Worm (Caenorhabditis elegans) whole organism, late embryonic: ENCODE results near the gene C25H3.16.

Experiments
- C08G9.2 ChIP-seq: sonication (generic microtip); optimal IDR thresholded peaks from 2 replicates; lab custom pipeline; 2016; ENCODE audit warnings: mild to moderate bottlenecking, missing genetic modification characterization, moderate library complexity, missing compliant biosample characterization
- C38D4.7 ChIP-seq: fragments of 200-800 bp; sonication (Bioruptor generic); optimal IDR thresholded peaks from 2 replicates; lab custom pipeline; 2018; ENCODE audit warnings: mild to moderate bottlenecking, missing genetic modification characterization, moderate library complexity, missing compliant biosample characterization
- K02D7.2 ChIP-seq: sonication (generic microtip); optimal IDR thresholded peaks from 2 replicates; lab custom pipeline; 2017; ENCODE audit warnings: mild to moderate bottlenecking, missing genetic modification characterization, missing compliant biosample characterization
- K09A11.1 ChIP-seq: sonication (generic microtip); optimal IDR thresholded peaks from 2 replicates; lab custom pipeline; 2017; ENCODE audit warnings: antibody characterized with exemption, mild to moderate bottlenecking, missing genetic modification characterization, missing compliant biosample characterization; ENCODE audit not compliant: insufficient read depth
- T23F11.4 ChIP-seq: fragments of 200-800 bp; sonication (Bioruptor generic); optimal IDR thresholded peaks from 2 replicates; lab custom pipeline; 2018; ENCODE audit warnings: mild to moderate bottlenecking, missing genetic modification characterization, missing compliant biosample characterization
- ceh-14 ChIP-seq: sonication (generic microtip); optimal IDR thresholded peaks from 2 replicates; lab custom pipeline; 2016; ENCODE audit warnings: missing genotype, missing genetic modification characterization, missing compliant biosample characterization
- ceh-19 ChIP-seq: fragments of 200-800 bp; sonication (Bioruptor generic); optimal IDR thresholded peaks from 2 replicates; lab custom pipeline; 2018; ENCODE audit warnings: mild to moderate bottlenecking, missing genetic modification characterization, missing compliant biosample characterization
- ceh-22 ChIP-seq: sonication (generic microtip); optimal IDR thresholded peaks from 2 replicates; lab custom pipeline; 2017; ENCODE audit warnings: missing biosample characterization, missing genetic modification characterization
- ceh-24 ChIP-seq: sonication (generic microtip); optimal IDR thresholded peaks from 2 replicates; lab custom pipeline; 2016; ENCODE audit warnings: mild to moderate bottlenecking, missing genetic modification characterization, missing compliant biosample characterization
- ceh-30 ChIP-seq: fragments of 150-350 bp; optimal IDR thresholded peaks from 2 replicates; lab custom pipeline; 2014; ENCODE audit warnings: missing biosample characterization, missing genetic modification characterization
- ceh-31 ChIP-seq: sonication (generic microtip); optimal IDR thresholded peaks from 2 replicates; lab custom pipeline; 2016; ENCODE audit warnings: missing genetic modification characterization, missing compliant biosample characterization
- ceh-34 ChIP-seq: sonication (generic microtip); optimal IDR thresholded peaks from 2 replicates; lab custom pipeline; 2016; ENCODE audit warnings: mild to moderate bottlenecking, missing genetic modification characterization, missing compliant biosample characterization
- ceh-48 ChIP-seq: sonication (generic microtip); optimal IDR thresholded peaks from 2 replicates; lab custom pipeline; 2016; ENCODE audit warnings: missing genetic modification characterization, inconsistent platforms, missing compliant biosample characterization
- ceh-9 ChIP-seq: sonication (generic microtip); optimal IDR thresholded peaks from 2 replicates; lab custom pipeline; 2016; ENCODE audit warnings: mild to moderate bottlenecking, missing genetic modification characterization, inconsistent platforms, missing compliant biosample characterization
- dmd-4 ChIP-seq: sonication (generic microtip); optimal IDR thresholded peaks from 2 replicates; lab custom pipeline; 2016; ENCODE audit warnings: borderline replicate concordance, missing genetic modification characterization, missing compliant biosample characterization
- elt-2 ChIP-seq: sonication (generic microtip); optimal IDR thresholded peaks from 2 replicates; lab custom pipeline; 2016; ENCODE audit warnings: missing genetic modification reagents, missing genetic modification characterization, missing compliant biosample characterization
- elt-4 ChIP-seq: sonication (generic microtip); optimal IDR thresholded peaks from 2 replicates; lab custom pipeline; 2016; ENCODE audit warnings: missing genetic modification characterization, missing compliant biosample characterization
- eyg-1 ChIP-seq: sonication (generic microtip); optimal IDR thresholded peaks from 2 replicates; lab custom pipeline; 2016; ENCODE audit warnings: missing genotype, missing genetic modification characterization, missing compliant biosample characterization
- fax-1 ChIP-seq: sonication (generic microtip); optimal IDR thresholded peaks from 2 replicates; lab custom pipeline; 2016; ENCODE audit warnings: missing genotype, missing genetic modification characterization, missing compliant biosample characterization
- fkh-6 ChIP-seq: sonication (generic microtip); optimal IDR thresholded peaks from 2 replicates; lab custom pipeline; 2016; ENCODE audit warnings: missing genetic modification characterization, missing compliant biosample characterization
- gmeb-2 ChIP-seq: sonication (generic microtip); optimal IDR thresholded peaks from 2 replicates; lab custom pipeline; 2016; ENCODE audit warnings: missing genetic modification characterization, inconsistent platforms, missing compliant biosample characterization
- hlh-13 ChIP-seq: fragments of 200-800 bp; sonication (Bioruptor generic); optimal IDR thresholded peaks from 2 replicates; lab custom pipeline; 2018; ENCODE audit warnings: mild to moderate bottlenecking, missing genetic modification characterization, missing compliant biosample characterization
- hlh-15 ChIP-seq: sonication (generic microtip); optimal IDR thresholded peaks from 2 replicates; lab custom pipeline; 2016; ENCODE audit warnings: missing genetic modification characterization, missing compliant biosample characterization
- hlh-30 ChIP-seq: sonication (generic microtip); optimal IDR thresholded peaks from 2 replicates; lab custom pipeline; 2017; ENCODE audit warnings: antibody characterized with exemption, missing genetic modification characterization, missing compliant biosample characterization; ENCODE audit not compliant: insufficient read depth
- hlh-6 ChIP-seq: sonication (generic microtip); optimal IDR thresholded peaks from 2 replicates; lab custom pipeline; 2016; ENCODE audit warnings: missing genotype, missing genetic modification characterization, missing compliant biosample characterization
- hlh-8 ChIP-seq: sonication (generic microtip); optimal IDR thresholded peaks from 2 replicates; lab custom pipeline; 2016; ENCODE audit warnings: missing genotype, missing genetic modification characterization, missing compliant biosample characterization
- lim-6 ChIP-seq: sonication (generic microtip); optimal IDR thresholded peaks from 2 replicates; lab custom pipeline; 2016; ENCODE audit warnings: missing genetic modification characterization, missing compliant biosample characterization
- madf-2 ChIP-seq: sonication (generic microtip); optimal IDR thresholded peaks from 2 replicates; lab custom pipeline; 2017; ENCODE audit warnings: missing genetic modification characterization, missing compliant biosample characterization
- nhr-11 ChIP-seq: fragments of 150-350 bp; optimal IDR thresholded peaks from 2 replicates; lab custom pipeline; 2014; ENCODE audit warnings: missing biosample characterization, missing genetic modification characterization
- nhr-232 ChIP-seq: sonication (generic microtip); optimal IDR thresholded peaks from 2 replicates; lab custom pipeline; 2016; ENCODE audit warnings: missing genetic modification characterization, missing compliant biosample characterization
- npax-4 ChIP-seq: sonication (generic microtip); optimal IDR thresholded peaks from 2 replicates; lab custom pipeline; 2016; ENCODE audit warnings: missing genetic modification characterization, missing compliant biosample characterization
- odd-2 ChIP-seq: sonication (generic microtip); optimal IDR thresholded peaks from 2 replicates; lab custom pipeline; 2017; ENCODE audit warnings: antibody characterized with exemption, mild to moderate bottlenecking, missing genetic modification characterization, missing compliant biosample characterization
- pat-9 ChIP-seq: fragments of 200-800 bp; sonication (Bioruptor generic); optimal IDR thresholded peaks from 2 replicates; lab custom pipeline; 2018; ENCODE audit warnings: mild to moderate bottlenecking, missing genetic modification characterization, moderate library complexity, missing compliant biosample characterization
- pax-1 ChIP-seq: fragments of 150-350 bp; optimal IDR thresholded peaks from 2 replicates; lab custom pipeline; 2014; ENCODE audit warnings: missing biosample characterization, missing genetic modification characterization
- pha-2 ChIP-seq: sonication (generic microtip); optimal IDR thresholded peaks from 2 replicates; lab custom pipeline; 2017; ENCODE audit warnings: mild to moderate bottlenecking, missing genetic modification characterization, missing compliant biosample characterization
- pha-4 ChIP-seq: fragments of 150-350 bp; optimal IDR thresholded peaks from 2 replicates; lab custom pipeline; 2018; ENCODE audit warnings: missing biosample characterization, missing genetic modification reagents, missing genetic modification characterization
- pqm-1 ChIP-seq: sonication (generic microtip); optimal IDR thresholded peaks from 2 replicates; lab custom pipeline; 2016; ENCODE audit warnings: missing genetic modification characterization, missing compliant biosample characterization
- pros-1 ChIP-seq: fragments of 150-350 bp; optimal IDR thresholded peaks from 2 replicates; lab custom pipeline; 2014; ENCODE audit warnings: missing biosample characterization, missing genetic modification reagents, missing genetic modification characterization
- ref-2 ChIP-seq: sonication (generic microtip); optimal IDR thresholded peaks from 2 replicates; lab custom pipeline; 2016; ENCODE audit warnings: missing genetic modification characterization, missing compliant biosample characterization
- sdc-2 ChIP-seq: sonication (generic microtip); optimal IDR thresholded peaks from 2 replicates; lab custom pipeline; 2016; ENCODE audit warnings: missing genotype, missing genetic modification characterization, missing compliant biosample characterization
- sox-2 ChIP-seq: fragments of 200-800 bp; sonication (Bioruptor generic); IDR thresholded peaks from 2 replicates; pipeline ENCODE4 v1.3.6; 2022; ENCODE audit warnings: missing genetic modification reagents, missing genetic modification characterization, missing compliant biosample characterization
- sox-4 ChIP-seq: sonication (generic microtip); optimal IDR thresholded peaks from 2 replicates; lab custom pipeline; 2017; ENCODE audit warnings: mild to moderate bottlenecking, missing genetic modification characterization, inconsistent platforms, missing compliant biosample characterization
- syd-9 ChIP-seq: sonication (generic microtip); optimal IDR thresholded peaks from 2 replicates; lab custom pipeline; 2016; ENCODE audit warnings: mild to moderate bottlenecking, missing genetic modification characterization, moderate library complexity, missing compliant biosample characterization
- tbx-2 ChIP-seq: sonication (generic microtip); optimal IDR thresholded peaks from 2 replicates; lab custom pipeline; 2016; ENCODE audit warnings: missing genetic modification characterization, missing compliant biosample characterization
- tbx-7 ChIP-seq: sonication (generic microtip); optimal IDR thresholded peaks from 2 replicates; lab custom pipeline; 2016; ENCODE audit warnings: missing genotype, missing genetic modification characterization, missing compliant biosample characterization
- ttx-3 ChIP-seq: sonication (generic microtip); optimal IDR thresholded peaks from 2 replicates; lab custom pipeline; 2016; ENCODE audit warnings: missing genetic modification reagents, missing genetic modification characterization, missing compliant biosample characterization
- unc-86 ChIP-seq: sonication (generic microtip); optimal IDR thresholded peaks from 2 replicates; lab custom pipeline; 2016; ENCODE audit warnings: missing genetic modification characterization, missing compliant biosample characterization
- zip-5 ChIP-seq: sonication (generic microtip); optimal IDR thresholded peaks from 2 replicates; lab custom pipeline; 2016; ENCODE audit warnings: missing genetic modification characterization, missing compliant biosample characterization
- ztf-16 ChIP-seq: sonication (generic microtip); optimal IDR thresholded peaks from 2 replicates; lab custom pipeline; 2017; ENCODE audit warnings: missing genetic modification characterization, missing compliant biosample characterization

The C25H3.16 gene

ce11 chrII:5660736-5661734, 5.1 kb upstream of the C25H3.16 start, which contains the start of the genes ift-43 and mdt-26 (continued):
- TF ChIP-seq ceh-22 (tag; lab: Kevin White, UChicago) (peak; percentile 53), elt-2 (tag; lab: Kevin White, UChicago) (peak; percentile 67), pat-9 (tag; lab: Kevin White, UChicago) (peak; percentile 14), syd-9 (peak; percentile 18), ref-2 (tag; lab: Kevin White, UChicago) (peak; percentile 30), pqm-1 (tag; lab: Kevin White, UChicago) (no peak), odd-2 (tag; lab: Kevin White, UChicago) (no peak), nhr-11 (tag; lab: Kevin White, UChicago) (no peak), hlh-8 (tag; lab: Kevin White, UChicago) (no peak), elt-4 (tag; lab: Kevin White, UChicago) (no peak), hlh-6 (tag; lab: Kevin White, UChicago) (no peak), C08G9.2 (tag; lab: Kevin White, UChicago) (no peak), ceh-31 (tag; lab: Kevin White, UChicago) (peak; percentile 78), npax-4 (tag; lab: Kevin White, UChicago) (no peak), sdc-2 (tag; lab: Kevin White, UChicago) (peak; percentile 41), zip-5 (tag; lab: Kevin White, UChicago) (no peak), gmeb-2 (tag; lab: Kevin White, UChicago) (peak; percentile 59), pros-1 (tag; lab: Kevin White, UChicago) (peak; percentile 55), madf-2 (tag; lab: Kevin White, UChicago) (peak; percentile 55), dmd-4 (no peak), hlh-30 (tag; lab: Kevin White, UChicago) (peak; percentile 52), pha-4 (tag; lab: Kevin White, UChicago) (no peak), nhr-232 (peak; percentile 17), ceh-9 (no peak), sox-2 (GFP tag; lab: Robert Waterston, UW) (peak; percentile 17; the same call in 1 of the 2 replicates), ttx-3 (peak; percentile 16), hlh-13 (GFP tag; lab: Kevin White, UChicago) (no peak), ceh-24 (no peak), K02D7.2 (tag; lab: Kevin White, UChicago) (no peak), ceh-34 (tag; lab: Kevin White, UChicago) (peak; percentile 9), eyg-1 (tag; lab: Kevin White, UChicago) (no peak), fax-1 (no peak), pha-2 (peak; percentile 29), ceh-48 (peak; percentile 51), unc-86 (tag; lab: Kevin White, UChicago) (no peak), tbx-2 (tag; lab: Kevin White, UChicago) (peak; percentile 73), ceh-19 (GFP tag; lab: Kevin White, UChicago) (peak; percentile 4), ceh-30 (tag; lab: Kevin White, UChicago) (no peak), C38D4.7 (GFP tag; lab: Kevin White, UChicago) (no peak)
- TF ChIP-seq, all 69 proteins: peak for 37

DNA sequence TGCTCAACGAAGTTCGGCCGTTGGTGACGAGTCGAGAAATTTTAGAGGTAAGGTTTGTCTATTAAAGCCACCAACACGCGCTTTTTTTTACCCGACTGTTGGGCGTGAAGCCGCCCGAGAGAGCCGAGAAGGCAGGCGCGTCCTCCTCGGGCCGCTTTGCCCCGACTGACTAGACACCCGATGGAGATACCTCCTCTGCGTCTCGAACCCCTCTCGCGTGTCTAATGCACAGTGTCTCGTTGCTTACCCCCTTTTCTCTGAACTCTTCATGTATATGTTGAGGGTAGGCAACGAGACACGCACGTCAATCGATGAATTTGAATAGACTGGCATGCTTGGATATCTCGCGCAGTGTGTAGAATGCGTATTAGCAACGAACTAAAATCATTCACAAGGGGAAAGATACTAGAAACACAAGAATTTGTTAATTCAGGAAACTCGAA, 4.3 kb upstream of the C25H3.16 start:
- TF ChIP-seq ztf-16 (no peak), K09A11.1 (tag; lab: Kevin White, UChicago) (peak; percentile 60), T23F11.4 (peak; percentile 87), hlh-30 (tag; lab: Kevin White, UChicago) (peak; percentile 55), zip-5 (tag; lab: Kevin White, UChicago) (no peak), hlh-15 (tag; lab: Kevin White, UChicago) (no peak), elt-4 (tag; lab: Kevin White, UChicago) (no peak), ceh-30 (tag; lab: Kevin White, UChicago) (peak; percentile 44), sox-4 (tag; lab: Kevin White, UChicago) (peak; percentile 83), K02D7.2 (tag; lab: Kevin White, UChicago) (peak; percentile 75), pha-2 (no peak), C38D4.7 (GFP tag; lab: Kevin White, UChicago) (peak; percentile 73), pros-1 (tag; lab: Kevin White, UChicago) (peak; percentile 92), fkh-6 (no peak), ceh-14 (tag; lab: Kevin White, UChicago) (peak; percentile 72), madf-2 (tag; lab: Kevin White, UChicago) (peak; percentile 75), tbx-2 (tag; lab: Kevin White, UChicago) (peak; percentile 85), lim-6 (peak; percentile 78), pax-1 (tag; lab: Kevin White, UChicago) (peak; percentile 5), tbx-7 (tag; lab: Kevin White, UChicago) (peak; percentile 23), syd-9 (peak; percentile 44)
